Worm (Caenorhabditis elegans) whole organism, L1 larva: Measurements from ENCODE around the gene nhr-110.

ENCODE experiments used
- C34B4.2 ChIP-seq: sonication (generic microtip); optimal IDR thresholded peaks from 2 replicates; lab custom pipeline; 2017; ENCODE audit warnings: mild to moderate bottlenecking, missing genetic modification characterization, missing compliant biosample characterization
- F16B12.6 ChIP-seq: fragments of 150-350 bp; optimal IDR thresholded peaks from 2 replicates; lab custom pipeline; 2014; ENCODE audit warnings: missing biosample characterization, missing genetic modification characterization
- aly-2 ChIP-seq: fragments of 150-350 bp; optimal IDR thresholded peaks from 2 replicates; lab custom pipeline; 2014; ENCODE audit warnings: missing biosample characterization, missing genetic modification characterization
- blmp-1 ChIP-seq: fragments of 150-350 bp; optimal IDR thresholded peaks from 2 replicates; lab custom pipeline; 2014; ENCODE audit warnings: missing biosample characterization, missing genetic modification characterization
- ceh-63 ChIP-seq: fragments of 200-800 bp; sonication (Bioruptor generic); optimal IDR thresholded peaks from 2 replicates; lab custom pipeline; 2018; ENCODE audit warnings: mild to moderate bottlenecking, missing genetic modification characterization, missing compliant biosample characterization
- ceh-90 ChIP-seq: sonication (generic microtip); optimal IDR thresholded peaks from 2 replicates; lab custom pipeline; 2016; ENCODE audit warnings: missing genetic modification characterization, missing compliant biosample characterization
- ces-1 ChIP-seq: fragments of 150-350 bp; optimal IDR thresholded peaks from 2 replicates; lab custom pipeline; 2014; ENCODE audit warnings: missing biosample characterization, missing genetic modification reagents, missing genetic modification characterization
- efl-1 ChIP-seq, 4 experiments: fragments of 150-350 bp; optimal IDR thresholded peaks in 3 of 4; peaks in 1 of 4; 1 replicate in 1 of 4; 2 replicates in 3 of 4; lab custom pipeline; 2014; ENCODE audit warnings: missing biosample characterization in 2 of 4, missing genetic modification characterization in 2 of 4, missing genetic modification reagents in 2 of 4
- ets-5 ChIP-seq: fragments of 200-800 bp; sonication (Bioruptor generic); IDR thresholded peaks from 2 replicates; pipeline ENCODE4 v1.3.6; 2022; ENCODE audit warnings: missing genetic modification characterization, missing compliant biosample characterization
- grh-1 ChIP-seq: fragments of 200-800 bp; sonication (Bioruptor generic); IDR thresholded peaks from 2 replicates; pipeline ENCODE4 v1.3.6; 2022; ENCODE audit warnings: missing genetic modification reagents, missing genetic modification characterization, missing compliant biosample characterization
- isw-1 ChIP-seq: fragments of 200-800 bp; sonication (Bioruptor generic); IDR thresholded peaks from 2 replicates; pipeline ENCODE4 v1.3.6; 2022; ENCODE audit warnings: missing genetic modification characterization, missing compliant biosample characterization
- jun-1 ChIP-seq: fragments of 150-350 bp; optimal IDR thresholded peaks from 2 replicates; lab custom pipeline; 2014; ENCODE audit warnings: missing biosample characterization, missing genetic modification reagents, missing genetic modification characterization
- lin-14 ChIP-seq: fragments of 200-800 bp; sonication (Bioruptor generic); optimal IDR thresholded peaks from 2 replicates; lab custom pipeline; 2018; ENCODE audit warnings: mild to moderate bottlenecking, missing genetic modification characterization, moderate library complexity, missing compliant biosample characterization
- lin-35 ChIP-seq, 2 experiments: fragments of 150-350 bp; optimal IDR thresholded peaks; 2 replicates each; lab custom pipeline; 2014; ENCODE audit warnings: missing biosample characterization in 2 of 2, missing genetic modification characterization in 2 of 2, missing genetic modification reagents in 2 of 2
- lin-39 ChIP-seq: fragments of 150-350 bp; optimal IDR thresholded peaks from 2 replicates; lab custom pipeline; 2014; ENCODE audit warnings: missing biosample characterization, missing genetic modification reagents, missing genetic modification characterization
- lsy-2 ChIP-seq, 2 experiments: fragments of 150-350 bp; optimal IDR thresholded peaks; 2 replicates each; lab custom pipeline; 2014; ENCODE audit warnings: missing biosample characterization in 2 of 2, missing genetic modification characterization in 2 of 2
- mab-9 ChIP-seq: fragments of 200-800 bp; sonication (Bioruptor generic); IDR thresholded peaks from 2 replicates; pipeline ENCODE4 v1.3.6; 2022; ENCODE audit warnings: missing genetic modification reagents, missing genetic modification characterization, missing compliant biosample characterization
- mef-2 ChIP-seq: fragments of 150-350 bp; optimal IDR thresholded peaks from 2 replicates; lab custom pipeline; 2014; ENCODE audit warnings: missing biosample characterization, missing genetic modification characterization
- nhr-11 ChIP-seq: fragments of 150-350 bp; optimal IDR thresholded peaks from 2 replicates; lab custom pipeline; 2014; ENCODE audit warnings: missing biosample characterization, missing genetic modification characterization
- nhr-20 ChIP-seq: sonication (generic microtip); optimal IDR thresholded peaks from 2 replicates; lab custom pipeline; 2016; ENCODE audit warnings: mild to moderate bottlenecking, missing genetic modification characterization, missing compliant biosample characterization
- nhr-237 ChIP-seq: fragments of 150-350 bp; optimal IDR thresholded peaks from 2 replicates; lab custom pipeline; 2014; ENCODE audit warnings: missing biosample characterization, missing genetic modification characterization
- nhr-71 ChIP-seq: sonication (generic microtip); optimal IDR thresholded peaks from 2 replicates; lab custom pipeline; 2016; ENCODE audit warnings: mild to moderate bottlenecking, missing genetic modification characterization, moderate library complexity, missing compliant biosample characterization
- nhr-90 ChIP-seq: sonication (generic microtip); optimal IDR thresholded peaks from 2 replicates; lab custom pipeline; 2016; ENCODE audit warnings: mild to moderate bottlenecking, missing genetic modification characterization, missing compliant biosample characterization; ENCODE audit not compliant: poor library complexity
- pag-3 ChIP-seq: sonication (generic microtip); optimal IDR thresholded peaks from 2 replicates; lab custom pipeline; 2017; ENCODE audit warnings: missing genetic modification characterization, mild to moderate bottlenecking, missing compliant biosample characterization, antibody characterized with exemption, borderline replicate concordance; ENCODE audit not compliant: insufficient read depth
- pax-3 ChIP-seq: fragments of 200-800 bp; sonication (Bioruptor generic); optimal IDR thresholded peaks from 2 replicates; lab custom pipeline; 2018; ENCODE audit warnings: mild to moderate bottlenecking, missing genetic modification characterization, moderate library complexity, missing compliant biosample characterization
- skn-1 ChIP-seq: fragments of 150-350 bp; optimal IDR thresholded peaks from 2 replicates; lab custom pipeline; 2014; ENCODE audit warnings: missing biosample characterization, missing genetic modification characterization
- snpc-4 ChIP-seq: fragments of 150-350 bp; optimal IDR thresholded peaks from 2 replicates; lab custom pipeline; 2014; ENCODE audit warnings: missing biosample characterization, missing genetic modification characterization
- snu-23 ChIP-seq: sonication (generic microtip); optimal IDR thresholded peaks from 2 replicates; lab custom pipeline; 2016; ENCODE audit warnings: missing genetic modification characterization, missing compliant biosample characterization
- sptf-1 ChIP-seq: fragments of 150-350 bp; optimal IDR thresholded peaks from 2 replicates; lab custom pipeline; 2014; ENCODE audit warnings: missing biosample characterization, missing genetic modification characterization
- unc-86 ChIP-seq: sonication (generic microtip); optimal IDR thresholded peaks from 2 replicates; lab custom pipeline; 2016; ENCODE audit warnings: missing genetic modification characterization, missing compliant biosample characterization
- vab-15 ChIP-seq: sonication (generic microtip); optimal IDR thresholded peaks from 2 replicates; lab custom pipeline; 2017; ENCODE audit warnings: missing genotype, mild to moderate bottlenecking, missing genetic modification characterization, missing compliant biosample characterization
- zip-4 ChIP-seq: fragments of 200-800 bp; sonication (Bioruptor generic); optimal IDR thresholded peaks from 2 replicates; lab custom pipeline; 2018; ENCODE audit warnings: mild to moderate bottlenecking, missing genetic modification characterization, moderate library complexity, missing compliant biosample characterization
- ztf-4 ChIP-seq: fragments of 150-350 bp; optimal IDR thresholded peaks from 2 replicates; lab custom pipeline; 2014; ENCODE audit warnings: missing biosample characterization, missing genetic modification characterization

nhr-110 gene

ce11 chrV:1626720-1627119, 2.5 kb upstream of the nhr-110 start, which contains the start of gene nhr-237:
nhr-237 (minus strand) TSS chrV:1626820.
- TF ChIP-seq nhr-71 (tag; lab: Kevin White, UChicago) (no peak), efl-1 (optimal IDR thresholded peaks at IDR 0.05; lab: Kevin White, UChicago) (no peak), efl-1 (GFP tag; optimal IDR thresholded peaks at IDR 0.05 in 1 of 2; lab: Kevin White, UChicago) (no peak), C34B4.2 (tag; lab: Kevin White, UChicago) (no peak), ztf-4 (tag; lab: Kevin White, UChicago) (no peak), nhr-11 (tag; lab: Kevin White, UChicago) (no peak), pag-3 (tag; lab: Kevin White, UChicago) (no peak), lin-35 (GFP tag; optimal IDR thresholded peaks at IDR 0.05; lab: Kevin White, UChicago) (no peak), mef-2 (tag; lab: Kevin White, UChicago) (no peak), lin-39 (tag; lab: Kevin White, UChicago) (no peak), grh-1 (GFP tag; lab: Robert Waterston, UW) (no peak), ceh-63 (GFP tag; lab: Kevin White, UChicago) (no peak), jun-1 (tag; lab: Kevin White, UChicago) (no peak), unc-86 (tag; lab: Kevin White, UChicago) (no peak), ces-1 (no peak), nhr-237 (no peak), F16B12.6 (no peak)

ce11 chrV:1623429-1623828, 811 bp downstream of the nhr-110 start:
- no peak for TF ChIP-seq lsy-2 (tag; optimal IDR thresholded peaks at IDR 0.05; lab: Kevin White, UChicago)
- no peak for TF ChIP-seq nhr-90 (tag; lab: Kevin White, UChicago)
- TF ChIP-seq isw-1 (GFP tag; lab: Robert Waterston, UW), result no peak
- no peak for TF ChIP-seq ets-5 (GFP tag; lab: Robert Waterston, UW)
- no peak for TF ChIP-seq pax-3
- no peak for TF ChIP-seq mef-2 (tag; lab: Kevin White, UChicago)
- TF ChIP-seq lin-14 (GFP tag; lab: Kevin White, UChicago), result no peak
- no peak for TF ChIP-seq ceh-63 (GFP tag; lab: Kevin White, UChicago)
- TF ChIP-seq blmp-1, result no peak
- TF ChIP-seq mab-9 (GFP tag; lab: Robert Waterston, UW), result no peak
- TF ChIP-seq snpc-4 (tag; lab: Kevin White, UChicago), result no peak
- no peak for TF ChIP-seq ceh-90 (tag; lab: Kevin White, UChicago)
- TF ChIP-seq snu-23 (GFP tag; lab: Kevin White, UChicago), result no peak

- TF ChIP-seq nhr-20 (tag; lab: Kevin White, UChicago), result peak; percentile 2
- no peak for TF ChIP-seq aly-2 (tag; lab: Kevin White, UChicago)
- TF ChIP-seq zip-4 (GFP tag; lab: Kevin White, UChicago), result peak; percentile 67
- TF ChIP-seq lin-35 (GFP tag; optimal IDR thresholded peaks at IDR 0.05; lab: Kevin White, UChicago), result peak in 1 of 2 experiments; percentile 14
- TF ChIP-seq skn-1 (tag; lab: Kevin White, UChicago), result peak; percentile 40
- no peak for TF ChIP-seq pax-3
- TF ChIP-seq unc-86 (tag; lab: Kevin White, UChicago), result no peak
- peak in 1 of 2 experiments; percentile 1 for TF ChIP-seq lsy-2 (tag; optimal IDR thresholded peaks at IDR 0.05; lab: Kevin White, UChicago)
- TF ChIP-seq efl-1 (optimal IDR thresholded peaks at IDR 0.05; lab: Kevin White, UChicago), result no peak
- TF ChIP-seq efl-1 (GFP tag; optimal IDR thresholded peaks at IDR 0.05 in 1 of 2; lab: Kevin White, UChicago), result peak in 1 of 2 experiments; percentile 81
- TF ChIP-seq sptf-1 (tag; lab: Kevin White, UChicago), result no peak
- peak; percentile 27 for TF ChIP-seq nhr-71 (tag; lab: Kevin White, UChicago)
These were observed 2.7 kb downstream of the nhr-110 start, which contains the start of gene nhr-117 for ce11 chrV:1621494-1621893. nhr-117 (minus strand) TSS chrV:1621520.

DNA sequence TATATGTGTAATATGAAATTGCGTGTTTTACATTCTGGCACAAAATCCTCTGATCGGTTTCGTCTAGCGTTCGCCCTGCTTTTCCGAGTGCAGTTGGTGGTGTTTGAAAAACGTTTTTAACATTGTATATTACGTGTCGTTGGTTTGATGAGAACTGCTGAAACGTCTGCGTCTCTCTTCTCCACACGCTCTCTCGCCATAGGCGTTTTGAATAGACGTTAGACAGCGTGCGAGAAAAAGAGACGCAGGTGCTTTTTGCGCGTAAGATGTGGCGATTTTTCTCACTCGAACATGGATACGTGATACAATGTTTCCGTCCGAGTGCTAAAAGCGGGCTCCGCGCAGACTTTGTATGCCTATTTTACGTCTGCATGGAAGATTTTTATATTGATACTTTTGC, 3.7 kb downstream of the nhr-110 start:
- TF ChIP-seq vab-15 (tag; lab: Kevin White, UChicago) (no peak), mab-9 (GFP tag; lab: Robert Waterston, UW) (no peak)
